Fruit fly (Drosophila melanogaster) whole organism, adult: ENCODE data around the gene Rox8.

Experiments used
- CG12768 ChIP-seq: fragments of 200-800 bp; sonication (Bioruptor generic); optimal IDR thresholded peaks from 2 replicates; lab custom pipeline; 2017; ENCODE audit warnings: missing biosample characterization, missing genetic modification characterization, mild to moderate bottlenecking, moderate library complexity, missing genetic modification reagents
- CG14711 ChIP-seq: fragments of 200-800 bp; sonication (Bioruptor generic); optimal IDR thresholded peaks from 2 replicates; lab custom pipeline; 2018; ENCODE audit warnings: missing biosample characterization, mild to moderate bottlenecking, missing genetic modification characterization, moderate library complexity
- CG1620 ChIP-seq: fragments of 200-800 bp; sonication (Bioruptor generic); optimal IDR thresholded peaks from 2 replicates; lab custom pipeline; 2016; ENCODE audit warnings: missing biosample characterization, missing genetic modification characterization
- CG33017 ChIP-seq: fragments of 200-800 bp; sonication (Bioruptor generic); optimal IDR thresholded peaks from 2 replicates; lab custom pipeline; 2018; ENCODE audit warnings: missing biosample characterization, mild to moderate bottlenecking, missing genetic modification characterization, moderate library complexity
- CG5204 ChIP-seq: fragments of 200-800 bp; sonication (Bioruptor generic); optimal IDR thresholded peaks from 2 replicates; lab custom pipeline; 2016; ENCODE audit warnings: missing biosample characterization, missing genetic modification characterization
- CG7045 ChIP-seq: fragments of 200-800 bp; sonication (Bioruptor generic); optimal IDR thresholded peaks from 2 replicates; lab custom pipeline; 2017; ENCODE audit warnings: missing biosample characterization, mild to moderate bottlenecking, missing genetic modification characterization
- CG7101 ChIP-seq: fragments of 200-800 bp; sonication (Bioruptor generic); optimal IDR thresholded peaks from 2 replicates; lab custom pipeline; 2018; ENCODE audit warnings: missing biosample characterization, mild to moderate bottlenecking, missing genetic modification characterization, moderate library complexity
- Clk ChIP-seq: fragments of 200-800 bp; sonication (Bioruptor generic); optimal IDR thresholded peaks from 2 replicates; lab custom pipeline; 2017; ENCODE audit warnings: missing biosample characterization, missing genetic modification characterization
- Hr96 ChIP-seq: fragments of 200-800 bp; sonication (Bioruptor generic); optimal IDR thresholded peaks from 2 replicates; lab custom pipeline; 2016; ENCODE audit warnings: missing biosample characterization, missing genetic modification characterization
- Mnt ChIP-seq: fragments of 200-800 bp; sonication (Bioruptor generic); optimal IDR thresholded peaks from 2 replicates; lab custom pipeline; 2016; ENCODE audit warnings: missing biosample characterization, mild to moderate bottlenecking, missing genetic modification characterization
- cic ChIP-seq: fragments of 200-800 bp; sonication (Bioruptor generic); optimal IDR thresholded peaks from 2 replicates; lab custom pipeline; 2017; ENCODE audit warnings: missing biosample characterization, mild to moderate bottlenecking, missing genetic modification characterization, moderate library complexity
- kay ChIP-seq: fragments of 200-800 bp; sonication (Bioruptor generic); peaks from one replicate; lab custom pipeline; 2016; ENCODE audit warnings: missing biosample characterization, missing genetic modification characterization, borderline replicate concordance
- pad ChIP-seq: fragments of 200-800 bp; sonication (Bioruptor generic); optimal IDR thresholded peaks from 3 replicates; lab custom pipeline; 2017; ENCODE audit warnings: missing biosample characterization, missing genetic modification characterization, mild to moderate bottlenecking, moderate library complexity, missing genetic modification reagents
- tj ChIP-seq: fragments of 200-800 bp; sonication (Bioruptor generic); optimal IDR thresholded peaks from 3 replicates; lab custom pipeline; 2017; ENCODE audit warnings: missing biosample characterization, mild to moderate bottlenecking, missing genetic modification characterization, moderate library complexity

dm6 chr3R:24037538-24038265, 10.4 kb downstream of the Rox8 start, which contains the start of gene spas:
- TF ChIP-seq CG7101 (tag; lab: Kevin White, UChicago) (peak; percentile 60), CG12768 (GFP tag; lab: Kevin White, UChicago) (peak; percentile 64), CG1620 (peak; percentile 64), CG5204 (no peak), cic (GFP tag; lab: Kevin White, UChicago) (no peak), Hr96 (GFP tag; lab: Kevin White, UChicago) (peak; percentile 90), Clk (GFP tag; lab: Kevin White, UChicago) (peak; percentile 50), kay (GFP tag; lab: Kevin White, UChicago) (no peak), CG7045 (GFP tag; lab: Kevin White, UChicago) (peak; percentile 73), tj (GFP tag; lab: Kevin White, UChicago) (peak; percentile 73), CG14711 (tag; lab: Kevin White, UChicago) (peak; percentile 80), pad (GFP tag; lab: Kevin White, UChicago) (peak; percentile 47), Mnt (GFP tag; lab: Kevin White, UChicago) (peak; percentile 72), CG33017 (peak; percentile 58)
